Worm (Caenorhabditis elegans): ENCODE measurements around the gene Y48G9A.9.

The Y48G9A.9 gene

DNA sequence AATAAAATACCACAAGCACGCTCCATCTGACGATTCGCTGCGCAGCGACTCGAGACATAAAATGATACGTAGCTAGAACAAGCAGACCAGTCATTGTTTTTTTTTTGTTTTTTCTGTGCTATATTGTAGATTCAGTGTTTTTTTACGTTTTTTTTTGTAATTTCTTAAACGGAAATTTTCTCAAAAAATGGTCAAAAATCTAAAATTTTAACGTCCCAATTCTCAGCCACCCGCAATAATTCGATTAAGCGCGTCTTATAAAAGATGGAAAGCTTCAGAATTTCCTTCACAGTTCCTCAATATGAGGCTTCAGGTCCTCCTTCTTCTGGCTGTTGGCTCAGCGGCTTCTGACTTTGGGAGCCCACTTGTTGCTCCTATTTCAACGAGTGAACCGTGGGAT is 25.0 kb downstream of the Y48G9A.9 start, which contains the start of gene Y48G9A.6:
Gene Y48G9A.6, plus strand, starts transcription at position 301 of the 400 bp plus-strand sequence.
- TF ChIP-seq egl-43 (GFP tag; IDR thresholded peaks at IDR 0.05), result no peak
- no peak for TF ChIP-seq sdz-12 (GFP tag; optimal IDR thresholded peaks at IDR 0.05)
- TF ChIP-seq dve-1 (tag; optimal IDR thresholded peaks at IDR 0.05; ENCODE audit: insufficient read depth), result no peak
- no peak for TF ChIP-seq nhr-25 (tag; optimal IDR thresholded peaks at IDR 0.05; ENCODE audit: borderline replicate concordance, insufficient read depth)

ce11 chrIII:2123673-2124187 is 31.2 kb downstream of the Y48G9A.9 start, which contains the start of gene frl-1:
Gene frl-1 (plus strand): TSS chrIII:2124137.
- TF ChIP-seq aly-2 (tag; optimal IDR thresholded peaks at IDR 0.05) (no peak), aha-1 (tag) (peak; percentile 9), dve-1 (tag; optimal IDR thresholded peaks at IDR 0.05; ENCODE audit: insufficient read depth) (peak; percentile 40), ceh-32 (tag; optimal IDR thresholded peaks at IDR 0.05; ENCODE audit: poor library complexity) (no peak), daf-16 (GFP tag; optimal IDR thresholded peaks at IDR 0.05) (no peak), daf-16 (tag; optimal IDR thresholded peaks at IDR 0.05) (peak; percentile 61), hlh-11 (tag; optimal IDR thresholded peaks at IDR 0.05) (peak; percentile 11), nhr-28 (tag; optimal IDR thresholded peaks at IDR 0.05) (peak; percentile 60), gei-8 (GFP tag; optimal IDR thresholded peaks at IDR 0.05) (no peak), snpc-1.2 (GFP tag; IDR thresholded peaks at IDR 0.05) (no peak), dmd-6 (GFP tag; IDR thresholded peaks at IDR 0.05) (peak; percentile 23; the same call in 1 of the 2 replicates), pqm-1 (tag; optimal IDR thresholded peaks at IDR 0.05) (peak; percentile 82), lin-15B (tag; optimal IDR thresholded peaks at IDR 0.05) (no peak)

- peak; percentile 2 for TF ChIP-seq mes-2 (tag; optimal IDR thresholded peaks at IDR 0.05; ENCODE audit: poor library complexity, severe bottlenecking)
- TF ChIP-seq zip-11 (GFP tag; IDR thresholded peaks at IDR 0.05), result no peak
- TF ChIP-seq pqm-1 (tag; optimal IDR thresholded peaks at IDR 0.05), result no peak
- TF ChIP-seq nhr-28 (tag; optimal IDR thresholded peaks at IDR 0.05), result peak; percentile 11
- peak; percentile 53 for TF ChIP-seq hlh-30 (tag; optimal IDR thresholded peaks at IDR 0.05; ENCODE audit: insufficient read depth)
- TF ChIP-seq hif-1 (tag; optimal IDR thresholded peaks at IDR 0.05), result no peak
- TF ChIP-seq daf-16 (GFP tag; optimal IDR thresholded peaks at IDR 0.05), result no peak
- peak; percentile 3 for TF ChIP-seq daf-16 (tag; optimal IDR thresholded peaks at IDR 0.05)
- peak in 1 of 2 experiments; percentile 63 for TF ChIP-seq unc-62 (GFP tag; optimal IDR thresholded peaks at IDR 0.05 in 1 of 2)
- TF ChIP-seq unc-62 (tag; optimal IDR thresholded peaks at IDR 0.05), result no peak
- TF ChIP-seq mdl-1 (tag; optimal IDR thresholded peaks at IDR 0.05), result peak in 1 of 2 experiments; percentile 27
- TF ChIP-seq lin-13 (GFP tag; optimal IDR thresholded peaks at IDR 0.05), result peak; percentile 28
- TF ChIP-seq nhr-25 (tag; optimal IDR thresholded peaks at IDR 0.05; ENCODE audit: borderline replicate concordance, insufficient read depth), result peak; percentile 38
- peak; percentile 27 for TF ChIP-seq mep-1 (tag; optimal IDR thresholded peaks at IDR 0.05)
These were observed 33.4 kb downstream of the Y48G9A.9 start for ce11 chrIII:2125936-2126335.

DNA sequence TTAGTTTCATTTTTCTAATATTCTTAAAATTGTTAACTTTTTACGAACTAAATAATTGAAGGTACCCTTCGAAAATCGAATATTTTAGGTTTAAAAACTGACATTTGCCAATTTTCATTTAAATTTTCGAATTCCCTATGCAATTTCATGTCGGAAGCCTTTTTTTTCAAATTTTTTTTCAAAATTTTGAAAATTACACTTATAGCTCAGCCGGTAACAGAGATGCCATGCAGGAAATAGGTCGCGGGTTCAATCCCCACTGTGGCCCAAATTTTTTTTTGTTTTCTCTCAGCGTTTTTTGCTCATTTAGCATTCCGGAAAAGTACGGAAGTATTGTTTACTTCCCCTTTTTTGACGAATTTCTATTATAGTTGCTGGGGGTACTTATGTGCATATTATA is 36.9 kb downstream of the Y48G9A.9 start:
- TF ChIP-seq dve-1 (tag; optimal IDR thresholded peaks at IDR 0.05; ENCODE audit: insufficient read depth), result no peak
- TF ChIP-seq lin-38 (GFP tag; IDR thresholded peaks at IDR 0.05), result peak; percentile 34
- no peak for TF ChIP-seq duxl-1 (tag; optimal IDR thresholded peaks at IDR 0.05; ENCODE audit: poor library complexity)
- no peak for TF ChIP-seq gei-8 (GFP tag; optimal IDR thresholded peaks at IDR 0.05)

DNA sequence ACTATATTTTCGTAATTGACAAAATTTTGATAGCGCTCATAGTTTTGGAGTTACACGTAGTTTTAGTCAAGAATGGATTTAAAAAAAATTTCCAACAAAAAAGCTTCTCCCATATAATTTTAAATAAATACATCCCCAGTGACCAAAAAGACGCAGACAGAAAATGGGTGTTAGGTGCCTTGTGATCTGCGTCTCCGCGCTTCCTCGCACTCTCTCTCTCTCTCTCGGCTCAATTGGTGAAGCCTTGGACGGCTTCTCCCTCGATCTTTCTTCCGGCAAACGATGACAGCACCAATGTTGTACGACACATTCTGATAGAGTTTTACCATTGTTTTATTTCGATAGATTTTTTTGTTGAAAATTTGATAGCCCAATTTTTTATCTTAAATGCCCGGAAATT is 37.5 kb downstream of the Y48G9A.9 start:
- no peak for TF ChIP-seq ceh-62 (tag; optimal IDR thresholded peaks at IDR 0.05)
- TF ChIP-seq hlh-30 (tag; optimal IDR thresholded peaks at IDR 0.05; ENCODE audit: insufficient read depth), result peak; percentile 66
- TF ChIP-seq dpl-1 (GFP tag; optimal IDR thresholded peaks at IDR 0.05), result no peak
- TF ChIP-seq F10B5.3 (tag; optimal IDR thresholded peaks at IDR 0.05), result no peak
- TF ChIP-seq fos-1 (tag; optimal IDR thresholded peaks at IDR 0.05), result no peak
- TF ChIP-seq ZK546.5 (tag; optimal IDR thresholded peaks at IDR 0.05), result no peak
- TF ChIP-seq tra-1 (GFP tag; IDR thresholded peaks at IDR 0.05), result no peak
- TF ChIP-seq jun-1 (tag; optimal IDR thresholded peaks at IDR 0.05), result no peak
- TF ChIP-seq nhr-28 (tag; optimal IDR thresholded peaks at IDR 0.05), result no peak
- no peak for TF ChIP-seq Y105C5A.15 (GFP tag; IDR thresholded peaks at IDR 0.05)
- peak in 1 of 2 experiments; percentile 36 for TF ChIP-seq lsy-2 (tag; optimal IDR thresholded peaks at IDR 0.05)
- no peak for TF ChIP-seq cey-2 (tag; optimal IDR thresholded peaks at IDR 0.05; ENCODE audit: borderline replicate concordance, insufficient read depth)

Data from whole organism, L4 larva.